Worm (Caenorhabditis elegans) whole organism, L1 larva: Measurements from ENCODE around the gene K07F5.6.

Experiments used
- C04F5.9 ChIP-seq: sonication (generic microtip); optimal IDR thresholded peaks from 2 replicates; lab custom pipeline; 2016; ENCODE audit warnings: missing genetic modification characterization, missing compliant biosample characterization
- C34B4.2 ChIP-seq: sonication (generic microtip); optimal IDR thresholded peaks from 2 replicates; lab custom pipeline; 2017; ENCODE audit warnings: mild to moderate bottlenecking, missing genetic modification characterization, missing compliant biosample characterization
- F16B12.6 ChIP-seq: fragments of 150-350 bp; optimal IDR thresholded peaks from 2 replicates; lab custom pipeline; 2014; ENCODE audit warnings: missing biosample characterization, missing genetic modification characterization
- aha-1 ChIP-seq: fragments of 150-350 bp; optimal IDR thresholded peaks from 2 replicates; lab custom pipeline; 2014; ENCODE audit warnings: missing biosample characterization, missing genetic modification characterization
- aly-2 ChIP-seq: fragments of 150-350 bp; optimal IDR thresholded peaks from 2 replicates; lab custom pipeline; 2014; ENCODE audit warnings: missing biosample characterization, missing genetic modification characterization
- blmp-1 ChIP-seq: fragments of 150-350 bp; optimal IDR thresholded peaks from 2 replicates; lab custom pipeline; 2014; ENCODE audit warnings: missing biosample characterization, missing genetic modification characterization
- ceh-82 ChIP-seq, 3 experiments: fragments of 150-350 bp in 1 of 3; sonication (generic microtip) in 2 of 3; optimal IDR thresholded peaks; 2 replicates each; lab custom pipeline; 2014 to 2017; ENCODE audit warnings: missing biosample characterization in 3 of 3, missing genetic modification characterization in 3 of 3
- ceh-88 ChIP-seq: fragments of 200-800 bp; sonication (Bioruptor generic); IDR thresholded peaks from 2 replicates; pipeline ENCODE4 v1.3.6; 2022; ENCODE audit warnings: missing genetic modification characterization, missing compliant biosample characterization
- ces-1 ChIP-seq: fragments of 150-350 bp; optimal IDR thresholded peaks from 2 replicates; lab custom pipeline; 2014; ENCODE audit warnings: missing biosample characterization, missing genetic modification reagents, missing genetic modification characterization
- dpl-1 ChIP-seq, 3 experiments: fragments of 150-350 bp in 2 of 3; sonication (generic microtip) in 1 of 3; optimal IDR thresholded peaks; 2 replicates each; lab custom pipeline; 2014 to 2017; ENCODE audit warnings: missing biosample characterization in 3 of 3, missing genetic modification characterization in 3 of 3, missing genetic modification reagents in 3 of 3
- efl-1 ChIP-seq, 4 experiments: fragments of 150-350 bp; optimal IDR thresholded peaks in 3 of 4; peaks in 1 of 4; 1 replicate in 1 of 4; 2 replicates in 3 of 4; lab custom pipeline; 2014; ENCODE audit warnings: missing biosample characterization in 2 of 4, missing genetic modification characterization in 2 of 4, missing genetic modification reagents in 2 of 4
- efl-3 ChIP-seq: fragments of 200-800 bp; sonication (Bioruptor generic); optimal IDR thresholded peaks from 2 replicates; lab custom pipeline; 2018; ENCODE audit warnings: mild to moderate bottlenecking, missing genetic modification characterization, missing compliant biosample characterization
- egl-27 ChIP-seq, 2 experiments: fragments of 150-350 bp in 1 of 2; sonication (generic microtip); optimal IDR thresholded peaks; 3 replicates each; lab custom pipeline; 2017 to 2018; ENCODE audit warnings: missing biosample characterization in 2 of 2, missing genetic modification characterization in 2 of 2, missing genetic modification reagents in 2 of 2
- elt-3 ChIP-seq, 6 experiments: fragments of 150-350 bp in 1 of 6; sonication (generic microtip); optimal IDR thresholded peaks; 2 replicates each; lab custom pipeline; 2017 to 2018; ENCODE audit warnings: missing biosample characterization in 6 of 6, missing genetic modification characterization in 6 of 6, inconsistent platforms in 1 of 6
- ets-5 ChIP-seq: fragments of 200-800 bp; sonication (Bioruptor generic); IDR thresholded peaks from 2 replicates; pipeline ENCODE4 v1.3.6; 2022; ENCODE audit warnings: missing genetic modification characterization, missing compliant biosample characterization
- fkh-4 ChIP-seq: sonication (generic microtip); optimal IDR thresholded peaks from 2 replicates; lab custom pipeline; 2016; ENCODE audit warnings: missing compliant biosample characterization, missing genetic modification characterization, borderline replicate concordance
- fkh-8 ChIP-seq: sonication (generic microtip); optimal IDR thresholded peaks from 2 replicates; lab custom pipeline; 2016; ENCODE audit warnings: mild to moderate bottlenecking, missing genetic modification characterization, missing compliant biosample characterization
- fos-1 ChIP-seq: fragments of 150-350 bp; optimal IDR thresholded peaks from 2 replicates; lab custom pipeline; 2014; ENCODE audit warnings: missing biosample characterization, missing genetic modification characterization
- grh-1 ChIP-seq: fragments of 200-800 bp; sonication (Bioruptor generic); IDR thresholded peaks from 2 replicates; pipeline ENCODE4 v1.3.6; 2022; ENCODE audit warnings: missing genetic modification reagents, missing genetic modification characterization, missing compliant biosample characterization
- hlh-17 ChIP-seq: fragments of 200-800 bp; sonication (Bioruptor generic); optimal IDR thresholded peaks from 2 replicates; lab custom pipeline; 2018; ENCODE audit warnings: missing genetic modification characterization, mild to moderate bottlenecking, missing compliant biosample characterization, moderate library complexity, borderline replicate concordance
- hlh-4 ChIP-seq: sonication (generic microtip); optimal IDR thresholded peaks from 2 replicates; lab custom pipeline; 2016; ENCODE audit warnings: mild to moderate bottlenecking, missing genetic modification characterization, missing compliant biosample characterization
- isw-1 ChIP-seq: fragments of 200-800 bp; sonication (Bioruptor generic); IDR thresholded peaks from 2 replicates; pipeline ENCODE4 v1.3.6; 2022; ENCODE audit warnings: missing genetic modification characterization, missing compliant biosample characterization
- lin-13 ChIP-seq: fragments of 150-350 bp; optimal IDR thresholded peaks from 2 replicates; lab custom pipeline; 2014; ENCODE audit warnings: missing biosample characterization, missing genetic modification reagents, missing genetic modification characterization
- lin-14 ChIP-seq: fragments of 200-800 bp; sonication (Bioruptor generic); optimal IDR thresholded peaks from 2 replicates; lab custom pipeline; 2018; ENCODE audit warnings: mild to moderate bottlenecking, missing genetic modification characterization, moderate library complexity, missing compliant biosample characterization
- lin-15B ChIP-seq: fragments of 150-350 bp; sonication (generic microtip); optimal IDR thresholded peaks from 3 replicates; lab custom pipeline; 2014; ENCODE audit warnings: missing biosample characterization, missing genetic modification characterization
- lin-35 ChIP-seq, 2 experiments: fragments of 150-350 bp; optimal IDR thresholded peaks; 2 replicates each; lab custom pipeline; 2014; ENCODE audit warnings: missing biosample characterization in 2 of 2, missing genetic modification characterization in 2 of 2, missing genetic modification reagents in 2 of 2
- mef-2 ChIP-seq: fragments of 150-350 bp; optimal IDR thresholded peaks from 2 replicates; lab custom pipeline; 2014; ENCODE audit warnings: missing biosample characterization, missing genetic modification characterization
- nhr-11 ChIP-seq: fragments of 150-350 bp; optimal IDR thresholded peaks from 2 replicates; lab custom pipeline; 2014; ENCODE audit warnings: missing biosample characterization, missing genetic modification characterization
- nhr-20 ChIP-seq: sonication (generic microtip); optimal IDR thresholded peaks from 2 replicates; lab custom pipeline; 2016; ENCODE audit warnings: mild to moderate bottlenecking, missing genetic modification characterization, missing compliant biosample characterization
- nhr-237 ChIP-seq: fragments of 150-350 bp; optimal IDR thresholded peaks from 2 replicates; lab custom pipeline; 2014; ENCODE audit warnings: missing biosample characterization, missing genetic modification characterization
- nhr-28 ChIP-seq: fragments of 150-350 bp; optimal IDR thresholded peaks from 2 replicates; lab custom pipeline; 2014; ENCODE audit warnings: missing biosample characterization, missing genetic modification characterization
- nhr-76 ChIP-seq: sonication (generic microtip); optimal IDR thresholded peaks from 2 replicates; lab custom pipeline; 2017; ENCODE audit warnings: missing biosample characterization, missing genetic modification characterization
- nhr-90 ChIP-seq: sonication (generic microtip); optimal IDR thresholded peaks from 2 replicates; lab custom pipeline; 2016; ENCODE audit warnings: mild to moderate bottlenecking, missing genetic modification characterization, missing compliant biosample characterization; ENCODE audit not compliant: poor library complexity
- pag-3 ChIP-seq: sonication (generic microtip); optimal IDR thresholded peaks from 2 replicates; lab custom pipeline; 2017; ENCODE audit warnings: missing genetic modification characterization, mild to moderate bottlenecking, missing compliant biosample characterization, antibody characterized with exemption, borderline replicate concordance; ENCODE audit not compliant: insufficient read depth
- pax-3 ChIP-seq: fragments of 200-800 bp; sonication (Bioruptor generic); optimal IDR thresholded peaks from 2 replicates; lab custom pipeline; 2018; ENCODE audit warnings: mild to moderate bottlenecking, missing genetic modification characterization, moderate library complexity, missing compliant biosample characterization
- rnt-1 ChIP-seq: sonication (generic microtip); optimal IDR thresholded peaks from 2 replicates; lab custom pipeline; 2016; ENCODE audit warnings: mild to moderate bottlenecking, missing genetic modification characterization, moderate library complexity, missing compliant biosample characterization
- snpc-4 ChIP-seq: fragments of 150-350 bp; optimal IDR thresholded peaks from 2 replicates; lab custom pipeline; 2014; ENCODE audit warnings: missing biosample characterization, missing genetic modification characterization
- snu-23 ChIP-seq: sonication (generic microtip); optimal IDR thresholded peaks from 2 replicates; lab custom pipeline; 2016; ENCODE audit warnings: missing genetic modification characterization, missing compliant biosample characterization
- sox-4 ChIP-seq: sonication (generic microtip); optimal IDR thresholded peaks from 2 replicates; lab custom pipeline; 2016; ENCODE audit warnings: missing genetic modification characterization, missing compliant biosample characterization
- sptf-1 ChIP-seq: fragments of 150-350 bp; optimal IDR thresholded peaks from 2 replicates; lab custom pipeline; 2014; ENCODE audit warnings: missing biosample characterization, missing genetic modification characterization
- sup-37 ChIP-seq: fragments of 200-800 bp; sonication (Bioruptor generic); optimal IDR thresholded peaks from 2 replicates; lab custom pipeline; 2018; ENCODE audit warnings: mild to moderate bottlenecking, missing genetic modification characterization, missing compliant biosample characterization
- swsn-7 ChIP-seq: sonication (generic microtip); optimal IDR thresholded peaks from 2 replicates; lab custom pipeline; 2016; ENCODE audit warnings: missing genetic modification characterization, missing compliant biosample characterization
- tbx-2 ChIP-seq: sonication (generic microtip); optimal IDR thresholded peaks from 2 replicates; lab custom pipeline; 2016; ENCODE audit warnings: missing genetic modification characterization, missing compliant biosample characterization
- tlp-1 ChIP-seq: fragments of 150-350 bp; optimal IDR thresholded peaks from 2 replicates; lab custom pipeline; 2014; ENCODE audit warnings: missing biosample characterization, missing genetic modification characterization
- unc-130 ChIP-seq: fragments of 150-350 bp; optimal IDR thresholded peaks from 2 replicates; lab custom pipeline; 2017; ENCODE audit warnings: missing biosample characterization, missing genetic modification characterization, inconsistent platforms
- unc-30 ChIP-seq: sonication (generic microtip); optimal IDR thresholded peaks from 2 replicates; lab custom pipeline; 2017; ENCODE audit warnings: missing biosample characterization, missing genetic modification characterization
- unc-62 ChIP-seq: fragments of 150-350 bp; optimal IDR thresholded peaks from 2 replicates; lab custom pipeline; 2014; ENCODE audit warnings: missing biosample characterization, missing genetic modification reagents, missing genetic modification characterization
- vab-15 ChIP-seq: sonication (generic microtip); optimal IDR thresholded peaks from 2 replicates; lab custom pipeline; 2017; ENCODE audit warnings: missing genotype, mild to moderate bottlenecking, missing genetic modification characterization, missing compliant biosample characterization
- ztf-11 ChIP-seq, 2 experiments: sonication (generic microtip); optimal IDR thresholded peaks; 2 replicates each; lab custom pipeline; 2016 to 2017; ENCODE audit warnings: missing genetic modification characterization in 2 of 2, missing biosample characterization in 1 of 2, missing compliant biosample characterization in 1 of 2
- ztf-4 ChIP-seq: fragments of 150-350 bp; optimal IDR thresholded peaks from 2 replicates; lab custom pipeline; 2014; ENCODE audit warnings: missing biosample characterization, missing genetic modification characterization

Gene K07F5.6

ce11 chrIV:9869344-9869743, 22.9 kb upstream of the K07F5.6 start (continued):
- TF ChIP-seq tbx-2 (tag; lab: Kevin White, UChicago) (peak; percentile 45), nhr-237 (tag; lab: Kevin White, UChicago) (no peak), C34B4.2 (tag; lab: Kevin White, UChicago) (no peak)
- TF ChIP-seq, all 84 proteins: peak for 3

- TF ChIP-seq isw-1 (GFP tag; lab: Robert Waterston, UW) (no peak), nhr-90 (tag; lab: Kevin White, UChicago) (peak; percentile 87), unc-30 (tag; lab: Kevin White, UChicago) (no peak), pax-3 (tag; lab: Kevin White, UChicago) (no peak), ztf-4 (tag; lab: Kevin White, UChicago) (peak; percentile 62), egl-27 (tag; optimal IDR thresholded peaks at IDR 0.05; lab: Kevin White, UChicago) (no peak), dpl-1 (GFP tag; optimal IDR thresholded peaks at IDR 0.05; lab: Kevin White, UChicago) (peak in 1 of 3 experiments; percentile 28), C04F5.9 (tag; lab: Kevin White, UChicago) (no peak), unc-62 (GFP tag; lab: Kevin White, UChicago) (no peak), nhr-237 (tag; lab: Kevin White, UChicago) (no peak), vab-15 (no peak), lin-13 (GFP tag; lab: Kevin White, UChicago) (peak; percentile 36), nhr-11 (no peak), ceh-82 (tag; optimal IDR thresholded peaks at IDR 0.05; lab: Kevin White, UChicago) (no peak), snpc-4 (no peak), blmp-1 (tag; lab: Kevin White, UChicago) (peak; percentile 94), aha-1 (no peak), sup-37 (GFP tag; lab: Kevin White, UChicago) (no peak), ets-5 (no peak), sptf-1 (no peak), lin-14 (GFP tag; lab: Kevin White, UChicago) (peak; percentile 84), sox-4 (no peak), F16B12.6 (tag; lab: Kevin White, UChicago) (no peak), lin-15B (tag; lab: Kevin White, UChicago) (no peak), grh-1 (GFP tag; lab: Robert Waterston, UW) (peak; percentile 83), efl-3 (GFP tag; lab: Kevin White, UChicago) (no peak), ceh-88 (GFP tag; lab: Robert Waterston, UW) (0 out of 2 replicates have a peak, but pooled peaks have one; percentile 21), unc-130 (peak; percentile 89), efl-1 (optimal IDR thresholded peaks at IDR 0.05; lab: Kevin White, UChicago) (peak in 1 of 2 experiments; percentile 17), efl-1 (GFP tag; optimal IDR thresholded peaks at IDR 0.05 in 1 of 2; lab: Kevin White, UChicago) (peak in 1 of 2 experiments; percentile 94), fos-1 (no peak), ztf-11 (tag; optimal IDR thresholded peaks at IDR 0.05; lab: Kevin White, UChicago) (no peak), fkh-8 (tag; lab: Kevin White, UChicago) (no peak), pag-3 (tag; lab: Kevin White, UChicago) (no peak), rnt-1 (tag; lab: Kevin White, UChicago) (no peak), nhr-76 (no peak), swsn-7 (tag; lab: Kevin White, UChicago) (no peak), ces-1 (GFP tag; lab: Kevin White, UChicago) (no peak), fkh-4 (tag; lab: Kevin White, UChicago) (no peak), nhr-28 (tag; lab: Kevin White, UChicago) (no peak), hlh-4 (tag; lab: Kevin White, UChicago) (no peak), snu-23 (GFP tag; lab: Kevin White, UChicago) (peak; percentile 86), elt-3 (tag; optimal IDR thresholded peaks at IDR 0.05; lab: Kevin White, UChicago) (peak in 5 of 6 experiments; percentile 56 to 98 (median 67)), tlp-1 (tag; lab: Kevin White, UChicago) (no peak), lin-35 (GFP tag; optimal IDR thresholded peaks at IDR 0.05; lab: Kevin White, UChicago) (peak in 1 of 2 experiments; percentile 74), aly-2 (no peak), hlh-17 (GFP tag; lab: Kevin White, UChicago) (no peak), nhr-20 (tag; lab: Kevin White, UChicago) (peak; percentile 96), mef-2 (tag; lab: Kevin White, UChicago) (no peak)
Observed at ce11 chrIV:9867915-9868314, 21.4 kb upstream of the K07F5.6 start.
